Worm (Caenorhabditis elegans): ENCODE results near the gene swip-10.

swip-10 gene

DNA sequence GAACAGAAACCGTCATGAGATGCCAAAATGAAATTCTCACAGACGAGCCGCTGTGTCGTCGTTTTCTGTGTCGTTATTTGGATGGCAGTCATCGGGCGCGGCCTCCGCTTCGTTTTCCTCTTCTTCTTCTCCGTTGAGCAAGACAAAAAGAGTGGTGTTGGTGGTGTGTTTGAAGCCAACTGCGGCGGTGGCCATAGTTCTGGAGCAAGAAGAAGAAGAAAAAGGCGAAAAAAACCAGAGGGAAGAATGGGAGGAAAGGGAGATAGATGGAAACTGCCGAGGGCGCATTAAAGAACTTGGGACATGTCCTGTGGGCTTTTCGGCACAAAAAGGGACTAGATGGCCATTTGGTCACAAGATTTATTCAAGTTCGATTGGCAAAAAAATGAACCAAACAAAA lies 13.6 kb upstream of the swip-10 start, which contains the start of gene F53B1.9:
TSS of gene F53B1.9 (minus strand) at position 195 of the 400 bp plus-strand sequence.
- TF ChIP-seq ztf-4 (tag; optimal IDR thresholded peaks at IDR 0.05) (no peak), ceh-16 (tag; optimal IDR thresholded peaks at IDR 0.05) (no peak), nfya-1 (tag; optimal IDR thresholded peaks at IDR 0.05; ENCODE audit: insufficient read depth) (peak; percentile 15), ceh-9 (tag; optimal IDR thresholded peaks at IDR 0.05) (no peak), mdl-1 (tag; optimal IDR thresholded peaks at IDR 0.05) (no peak), lin-39 (tag; optimal IDR thresholded peaks at IDR 0.05) (peak; percentile 50), hmg-11 (tag; optimal IDR thresholded peaks at IDR 0.05) (peak; percentile 44), ceh-28 (tag; optimal IDR thresholded peaks at IDR 0.05) (no peak), elt-1 (tag; optimal IDR thresholded peaks at IDR 0.05) (no peak), nhr-12 (tag; optimal IDR thresholded peaks at IDR 0.05) (no peak), fkh-10 (GFP tag; optimal IDR thresholded peaks at IDR 0.05) (no peak), nhr-77 (tag; optimal IDR thresholded peaks at IDR 0.05) (no peak), tbx-2 (tag; optimal IDR thresholded peaks at IDR 0.05) (no peak)

DNA sequence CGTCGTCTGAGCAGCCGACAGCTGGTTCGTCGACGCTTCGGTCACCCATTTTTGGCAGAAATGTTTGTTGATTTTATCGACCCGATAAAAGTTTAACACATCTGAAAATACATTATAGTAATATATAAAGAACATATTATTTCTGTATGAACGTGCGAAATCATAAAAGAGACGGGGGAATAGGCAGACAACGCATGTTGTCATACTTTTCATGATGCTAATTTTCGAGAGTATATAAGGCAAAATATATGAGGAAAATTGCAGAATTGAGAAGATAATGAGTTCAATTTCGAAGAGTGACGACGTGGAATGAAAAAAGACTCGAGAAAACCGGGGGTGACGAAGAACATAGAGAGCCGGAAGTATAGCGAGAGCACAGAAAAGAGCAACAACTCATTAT lies 12.1 kb upstream of the swip-10 start, which contains the start of gene F53B1.8:
TSS of gene F53B1.8 (minus strand) at position 101 of the 400 bp plus-strand sequence.
- TF ChIP-seq zag-1 (tag; optimal IDR thresholded peaks at IDR 0.05) (no peak), ceh-82 (tag; optimal IDR thresholded peaks at IDR 0.05) (no peak)

DNA sequence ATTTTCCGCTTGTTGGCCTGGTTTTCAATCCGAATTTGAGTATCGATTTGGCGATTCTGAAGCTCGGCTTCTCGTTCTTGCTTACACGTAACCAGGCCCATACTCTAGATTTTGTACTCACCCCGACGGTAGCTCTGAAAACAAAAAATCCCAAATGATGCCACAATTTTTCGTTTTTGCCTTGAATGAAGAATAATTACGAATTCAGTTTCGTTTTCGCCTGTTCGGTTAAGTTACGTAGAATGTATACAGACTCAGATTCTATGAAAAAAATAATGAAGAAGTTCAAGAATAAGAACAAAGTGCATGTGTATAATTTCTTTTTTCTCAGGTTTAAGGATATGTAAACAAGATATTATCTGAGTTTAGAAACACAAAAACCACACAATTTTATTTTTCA lies 2.9 kb upstream of the swip-10 start, which contains the start of gene gpa-5:
TSS of gene gpa-5 (minus strand) at position 101 of the 400 bp plus-strand sequence.
- TF ChIP-seq hmg-11 (tag; optimal IDR thresholded peaks at IDR 0.05) (no peak), fkh-10 (GFP tag; optimal IDR thresholded peaks at IDR 0.05) (no peak), ztf-11 (tag; optimal IDR thresholded peaks at IDR 0.05) (no peak), elt-3 (tag; optimal IDR thresholded peaks at IDR 0.05) (no peak), ceh-16 (tag; optimal IDR thresholded peaks at IDR 0.05) (no peak), egl-5 (tag; optimal IDR thresholded peaks at IDR 0.05) (no peak), nfya-1 (tag; optimal IDR thresholded peaks at IDR 0.05; ENCODE audit: insufficient read depth) (no peak), lsy-12 (tag; optimal IDR thresholded peaks at IDR 0.05) (no peak), snpc-4 (tag; optimal IDR thresholded peaks at IDR 0.05) (no peak), ztf-4 (tag; optimal IDR thresholded peaks at IDR 0.05) (no peak), lin-15B (tag; optimal IDR thresholded peaks at IDR 0.05) (no peak), nhr-67 (tag; optimal IDR thresholded peaks at IDR 0.05) (no peak), ceh-9 (tag; optimal IDR thresholded peaks at IDR 0.05) (no peak), nhr-12 (tag; optimal IDR thresholded peaks at IDR 0.05) (no peak), nhr-43 (tag; optimal IDR thresholded peaks at IDR 0.05; ENCODE audit: poor library complexity, severe bottlenecking) (no peak), tbx-2 (tag; optimal IDR thresholded peaks at IDR 0.05) (no peak)

DNA sequence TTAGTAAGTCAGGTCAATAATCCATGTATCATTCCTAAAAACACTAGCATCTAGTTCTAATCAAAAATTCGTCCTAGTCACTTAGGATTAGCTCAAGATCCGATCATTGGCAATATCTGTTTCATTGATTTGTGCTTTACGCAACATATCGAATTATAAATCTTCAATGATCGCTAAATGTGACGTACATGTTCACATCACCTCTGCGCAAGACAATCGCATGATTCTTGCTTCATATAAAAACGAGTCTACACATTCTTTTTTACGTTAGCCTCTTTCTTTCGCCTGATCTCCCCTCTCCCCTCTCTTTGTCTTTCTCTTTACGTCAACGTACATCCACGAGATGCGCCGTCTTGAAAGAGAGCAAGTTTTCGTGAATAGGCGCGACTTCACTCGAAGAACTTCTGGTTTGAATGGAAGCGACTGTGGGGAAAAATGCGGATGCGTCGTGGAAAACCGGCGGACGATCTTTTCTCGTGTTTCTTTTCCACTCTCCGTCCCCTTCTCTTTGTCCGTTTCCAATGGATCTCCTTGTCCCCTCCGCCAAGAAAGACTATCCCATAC lies 1.7 kb downstream of the swip-10 start:
- TF ChIP-seq nhr-11 (tag; optimal IDR thresholded peaks at IDR 0.05) (no peak), tbx-2 (tag; optimal IDR thresholded peaks at IDR 0.05) (no peak), nhr-43 (tag; optimal IDR thresholded peaks at IDR 0.05; ENCODE audit: poor library complexity, severe bottlenecking) (peak; percentile 42), egl-27 (tag; optimal IDR thresholded peaks at IDR 0.05) (no peak), nhr-76 (tag; optimal IDR thresholded peaks at IDR 0.05) (no peak), ceh-82 (tag; optimal IDR thresholded peaks at IDR 0.05) (no peak), eor-1 (tag; optimal IDR thresholded peaks at IDR 0.05) (no peak), elt-3 (tag; optimal IDR thresholded peaks at IDR 0.05) (peak in 1 of 3 experiments; percentile 11), daf-12 (tag; optimal IDR thresholded peaks at IDR 0.05) (no peak), nhr-67 (tag; optimal IDR thresholded peaks at IDR 0.05) (no peak), fos-1 (tag; optimal IDR thresholded peaks at IDR 0.05) (no peak), nhr-23 (tag; optimal IDR thresholded peaks at IDR 0.05) (peak; percentile 51), ama-1 (optimal IDR thresholded peaks at IDR 0.05) (peak; percentile 5), unc-62 (GFP tag; optimal IDR thresholded peaks at IDR 0.05) (no peak), nhr-237 (tag; optimal IDR thresholded peaks at IDR 0.05) (no peak), elt-2 (tag; optimal IDR thresholded peaks at IDR 0.05) (no peak), sea-2 (GFP tag; optimal IDR thresholded peaks at IDR 0.05) (no peak), ceh-9 (tag; optimal IDR thresholded peaks at IDR 0.05) (no peak), fkh-10 (GFP tag; optimal IDR thresholded peaks at IDR 0.05) (no peak), unc-39 (tag; optimal IDR thresholded peaks at IDR 0.05) (no peak), nhr-25 (tag; optimal IDR thresholded peaks at IDR 0.05) (peak; percentile 66), aly-2 (tag; optimal IDR thresholded peaks at IDR 0.05) (no peak), hmg-11 (tag; optimal IDR thresholded peaks at IDR 0.05) (no peak), skn-1 (tag; optimal IDR thresholded peaks at IDR 0.05) (no peak), snpc-4 (tag; optimal IDR thresholded peaks at IDR 0.05) (no peak), mdl-1 (tag; optimal IDR thresholded peaks at IDR 0.05) (no peak), R02D3.7 (tag; optimal IDR thresholded peaks at IDR 0.05) (no peak), lin-15B (tag; optimal IDR thresholded peaks at IDR 0.05) (no peak), pha-4 (tag; optimal IDR thresholded peaks at IDR 0.05) (no peak), nhr-12 (tag; optimal IDR thresholded peaks at IDR 0.05) (no peak), ztf-4 (tag; optimal IDR thresholded peaks at IDR 0.05) (no peak)
